Worm (Caenorhabditis elegans) whole organism, L3 larva: ENCODE measurements around the gene ugt-11.

Source experiments
- ZK546.5 ChIP-seq: sonication (generic microtip); optimal IDR thresholded peaks from 2 replicates; lab custom pipeline; 2017; ENCODE audit warnings: missing biosample characterization, missing genetic modification characterization
- ama-1 ChIP-seq: fragments of 150-350 bp; optimal IDR thresholded peaks from 2 replicates; lab custom pipeline; 2018
- ceh-82 ChIP-seq: fragments of 150-350 bp; optimal IDR thresholded peaks from 2 replicates; lab custom pipeline; 2014; ENCODE audit warnings: missing biosample characterization, missing genetic modification characterization
- egl-5 ChIP-seq: fragments of 150-350 bp; optimal IDR thresholded peaks from 2 replicates; lab custom pipeline; 2017; ENCODE audit warnings: missing biosample characterization, missing genetic modification reagents, missing genetic modification characterization, inconsistent platforms
- elt-1 ChIP-seq: fragments of 150-350 bp; optimal IDR thresholded peaks from 2 replicates; lab custom pipeline; 2014; ENCODE audit warnings: missing biosample characterization, missing genetic modification characterization
- elt-3 ChIP-seq, 3 experiments: fragments of 150-350 bp in 1 of 3; sonication (generic microtip) in 2 of 3; optimal IDR thresholded peaks; 2 replicates in 2 of 3; 4 replicates in 1 of 3; lab custom pipeline; 2014 to 2017; ENCODE audit warnings: missing biosample characterization in 3 of 3, missing genetic modification characterization in 3 of 3
- fkh-10 ChIP-seq: sonication (generic microtip); optimal IDR thresholded peaks from 2 replicates; lab custom pipeline; 2017; ENCODE audit warnings: missing biosample characterization, missing genetic modification reagents, missing genetic modification characterization
- fkh-2 ChIP-seq: fragments of 150-350 bp; optimal IDR thresholded peaks from 2 replicates; lab custom pipeline; 2014; ENCODE audit warnings: missing biosample characterization, missing genetic modification reagents, missing genetic modification characterization
- fos-1 ChIP-seq: fragments of 150-350 bp; optimal IDR thresholded peaks from 2 replicates; lab custom pipeline; 2014; ENCODE audit warnings: missing biosample characterization, missing genetic modification characterization
- nfya-1 ChIP-seq: sonication (generic microtip); optimal IDR thresholded peaks from 2 replicates; lab custom pipeline; 2017; ENCODE audit warnings: missing genetic modification characterization, mild to moderate bottlenecking, missing compliant biosample characterization, antibody characterized with exemption, moderate library complexity; ENCODE audit not compliant: insufficient read depth
- nhr-11 ChIP-seq: fragments of 150-350 bp; optimal IDR thresholded peaks from 2 replicates; lab custom pipeline; 2014; ENCODE audit warnings: missing biosample characterization, missing genetic modification characterization
- sea-2 ChIP-seq: fragments of 150-350 bp; sonication (generic microtip); optimal IDR thresholded peaks from 4 replicates; lab custom pipeline; 2014; ENCODE audit warnings: missing biosample characterization, missing genetic modification reagents, missing genetic modification characterization
- snpc-4 ChIP-seq: fragments of 150-350 bp; optimal IDR thresholded peaks from 2 replicates; lab custom pipeline; 2014; ENCODE audit warnings: missing biosample characterization, missing genetic modification characterization
- ztf-4 ChIP-seq: fragments of 150-350 bp; optimal IDR thresholded peaks from 2 replicates; lab custom pipeline; 2014; ENCODE audit warnings: missing biosample characterization, missing genetic modification characterization

DNA sequence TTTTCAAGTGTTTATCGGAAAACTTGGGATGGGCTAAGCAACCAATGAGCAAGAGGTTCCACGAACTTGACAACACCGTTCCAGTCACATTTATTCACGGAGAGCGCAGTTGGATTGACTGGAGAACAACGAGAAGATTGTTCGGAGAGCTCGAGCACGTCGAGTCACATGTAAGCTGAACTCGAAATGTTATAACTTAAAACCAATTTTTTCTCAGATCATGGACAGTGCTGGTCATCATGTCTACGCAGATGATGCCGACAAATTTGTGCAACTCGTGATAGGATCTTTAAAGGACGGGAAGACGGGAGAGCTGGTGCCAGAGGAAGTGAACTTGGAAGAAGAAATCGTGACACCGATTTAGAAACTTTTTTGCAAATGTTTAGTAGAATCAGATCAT lies 48.4 kb downstream of the ugt-11 start:
- TF ChIP-seq fkh-10 = no peak
- TF ChIP-seq nfya-1 = no peak
- TF ChIP-seq sea-2 (GFP tag; lab: Kevin White, UChicago) = no peak
- TF ChIP-seq egl-5 (tag; lab: Kevin White, UChicago) = no peak
- no peak for TF ChIP-seq elt-3 (tag; optimal IDR thresholded peaks at IDR 0.05; lab: Kevin White, UChicago)
- TF ChIP-seq ama-1 (lab: Kevin White, UChicago) = no peak
- TF ChIP-seq fos-1 = no peak
- no peak for TF ChIP-seq ZK546.5
- no peak for TF ChIP-seq nhr-11
- TF ChIP-seq ceh-82 (tag; lab: Kevin White, UChicago) = no peak
- TF ChIP-seq snpc-4 (tag; lab: Kevin White, UChicago) = no peak
- TF ChIP-seq fkh-2 (tag; lab: Kevin White, UChicago) = no peak
- TF ChIP-seq elt-1 (tag; lab: Kevin White, UChicago) = no peak
- TF ChIP-seq ztf-4 (tag; lab: Kevin White, UChicago) = no peak
